Fruit fly (Drosophila melanogaster): ENCODE data around the gene CG7692.

CG7692 gene

dm6 chr3L:17316220-17316619, 35.4 kb upstream of the CG7692 start (continued):
- TF ChIP-seq so (GFP tag; IDR thresholded peaks at IDR 0.05) (no peak), zf30C (GFP tag; optimal IDR thresholded peaks at IDR 0.05) (no peak)

dm6 chr3L:17320711-17321110, 30.9 kb upstream of the CG7692 start, which contains the start of gene ND-24L:
ND-24L (minus strand) TSS chr3L:17320811.
- no peak for TF ChIP-seq CG11247 (GFP tag; IDR thresholded peaks at IDR 0.05)
- TF ChIP-seq CG18764 (GFP tag; optimal IDR thresholded peaks at IDR 0.05): no peak
- no peak for TF ChIP-seq nau (GFP tag; optimal IDR thresholded peaks at IDR 0.05)
- TF ChIP-seq sc (optimal IDR thresholded peaks at IDR 0.05): no peak
- TF ChIP-seq sc (GFP tag; optimal IDR thresholded peaks at IDR 0.05): no peak
- TF ChIP-seq pzg (GFP tag; optimal IDR thresholded peaks at IDR 0.05): no peak
- TF ChIP-seq CG14965 (GFP tag; optimal IDR thresholded peaks at IDR 0.05; ENCODE audit: borderline replicate concordance): no peak
- no peak for TF ChIP-seq CG11560 (tag; IDR thresholded peaks at IDR 0.05)
- no peak for TF ChIP-seq Xrp1 (GFP tag; IDR thresholded peaks at IDR 0.05)
- TF ChIP-seq Scr (GFP tag; IDR thresholded peaks at IDR 0.05; ENCODE audit: partially characterized antibody): no peak
- TF ChIP-seq dan (GFP tag; IDR thresholded peaks at IDR 0.05): no peak
- TF ChIP-seq CG9609 (GFP tag; optimal IDR thresholded peaks at IDR 0.05): no peak
- no peak for TF ChIP-seq yki (optimal IDR thresholded peaks at IDR 0.05)
- no peak for TF ChIP-seq Elba2 (GFP tag; optimal IDR thresholded peaks at IDR 0.05)
- TF ChIP-seq Dad (GFP tag; optimal IDR thresholded peaks at IDR 0.05): no peak

dm6 chr3L:17322541-17322940, 29.1 kb upstream of the CG7692 start, which contains the start of gene CG13724:
CG13724 (plus strand) TSS chr3L:17322841.
- TF ChIP-seq CG13123 (GFP tag; optimal IDR thresholded peaks at IDR 0.05) (no peak), hbn (GFP tag; IDR thresholded peaks at IDR 0.05; ENCODE audit: partially characterized antibody) (no peak), peb (GFP tag; IDR thresholded peaks at IDR 0.05) (no peak), da (GFP tag; optimal IDR thresholded peaks at IDR 0.05) (no peak), CG2889 (GFP tag; IDR thresholded peaks at IDR 0.05) (no peak), wek (GFP tag; optimal IDR thresholded peaks at IDR 0.05) (no peak), CG3838 (GFP tag; optimal IDR thresholded peaks at IDR 0.05) (no peak), CG33213 (GFP tag; optimal IDR thresholded peaks at IDR 0.05) (no peak), pita (GFP tag; optimal IDR thresholded peaks at IDR 0.05) (no peak), CG14710 (tag; optimal IDR thresholded peaks at IDR 0.05) (no peak), Dad (GFP tag; optimal IDR thresholded peaks at IDR 0.05) (no peak), CG43689 (GFP tag; IDR thresholded peaks at IDR 0.05) (no peak), vvl (GFP tag; IDR thresholded peaks at IDR 0.05) (no peak), pum (GFP tag; optimal IDR thresholded peaks at IDR 0.05) (no peak), lbe (GFP tag; optimal IDR thresholded peaks at IDR 0.05) (no peak), ara (GFP tag; IDR thresholded peaks at IDR 0.05) (no peak), kah (GFP tag; optimal IDR thresholded peaks at IDR 0.05) (no peak), slou (GFP tag; optimal IDR thresholded peaks at IDR 0.05) (no peak), Nf-YA (GFP tag; IDR thresholded peaks at IDR 0.05) (no peak), CG6854 (GFP tag; optimal IDR thresholded peaks at IDR 0.05) (no peak)

- TF ChIP-seq ftz-f1 (GFP tag; optimal IDR thresholded peaks at IDR 0.05): no peak
- TF ChIP-seq CG18476 (GFP tag; optimal IDR thresholded peaks at IDR 0.05): no peak
- TF ChIP-seq Hr51 (GFP tag; optimal IDR thresholded peaks at IDR 0.05): no peak
- no peak for TF ChIP-seq CG4854 (GFP tag; optimal IDR thresholded peaks at IDR 0.05)
These were observed 26.2 kb upstream of the CG7692 start, which contains the start of gene CG13725 for dm6 chr3L:17325418-17325817. CG13725 (minus strand) TSS chr3L:17325518.

Measured in whole organism, embryonic.